Worm (Caenorhabditis elegans) whole organism, L4 larva: Measurements from ENCODE around the gene sto-3.

Experiments used
- R02D3.7 ChIP-seq: fragments of 150-350 bp; sonication (generic microtip); optimal IDR thresholded peaks from 3 replicates; lab custom pipeline; 2014; ENCODE audit warnings: missing biosample characterization, missing genetic modification characterization
- ceh-82 ChIP-seq: sonication (generic microtip); optimal IDR thresholded peaks from 2 replicates; lab custom pipeline; 2017; ENCODE audit warnings: missing biosample characterization, missing genetic modification characterization
- cey-2 ChIP-seq: sonication (generic microtip); optimal IDR thresholded peaks from 3 replicates; lab custom pipeline; 2017; ENCODE audit warnings: missing genetic modification characterization, mild to moderate bottlenecking, missing compliant biosample characterization, antibody characterized with exemption, borderline replicate concordance; ENCODE audit not compliant: insufficient read depth
- ctbp-1 ChIP-seq: fragments of 200-800 bp; sonication (Bioruptor generic); IDR thresholded peaks from 2 replicates; pipeline ENCODE4 v1.3.6; 2022; ENCODE audit warnings: missing genetic modification reagents, missing genetic modification characterization, missing compliant biosample characterization
- lim-7 ChIP-seq: fragments of 200-800 bp; sonication (Bioruptor generic); IDR thresholded peaks from 2 replicates; pipeline ENCODE4 v1.3.6; 2022; ENCODE audit warnings: missing genetic modification characterization, missing compliant biosample characterization
- ztf-7 ChIP-seq: fragments of 150-350 bp; optimal IDR thresholded peaks from 2 replicates; lab custom pipeline; 2014; ENCODE audit warnings: missing biosample characterization, missing genetic modification characterization

Gene sto-3

DNA sequence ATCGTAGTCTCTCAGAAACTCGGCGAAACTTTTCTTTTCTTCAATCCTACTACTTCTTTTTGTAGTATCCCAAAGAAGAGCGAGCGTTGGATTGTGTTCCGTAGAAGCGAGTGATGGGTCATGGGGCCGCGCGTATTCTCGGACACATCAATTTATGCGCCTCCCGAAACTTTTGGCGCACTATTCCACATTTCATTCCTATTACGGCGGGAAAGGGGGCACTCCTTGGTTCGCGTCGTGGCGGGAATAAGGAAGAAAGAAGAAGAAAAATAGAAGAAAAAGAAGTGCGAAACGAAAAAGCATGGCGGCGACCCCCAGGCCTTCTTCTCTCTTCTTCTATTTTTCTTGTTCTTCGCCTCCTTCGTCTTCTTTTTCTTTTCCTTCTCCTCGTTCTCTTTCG lies 50.2 kb downstream of the sto-3 start (continued):
- TF ChIP-seq cey-2 (tag; lab: Kevin White, UChicago) (no peak), R02D3.7 (tag; lab: Kevin White, UChicago) (no peak), lim-7 (GFP tag; lab: Robert Waterston, UW) (no peak), ztf-7 (tag; lab: Kevin White, UChicago) (no peak), ceh-82 (no peak), ctbp-1 (0 out of 2 replicates have a peak, but pooled peaks have one; percentile 49)
